Fruit fly (Drosophila melanogaster) whole organism, adult: ENCODE data around the gene Ugt36D1.
A peak's percentile ranks its signal among the peaks of the same experiment; 100 is the strongest.

ENCODE experiments used
- CG11617 ChIP-seq: fragments of 200-800 bp; sonication (Bioruptor generic); optimal IDR thresholded peaks from 2 replicates; lab custom pipeline; 2017; ENCODE audit warnings: mild to moderate bottlenecking, missing biosample characterization, missing genetic modification reagents, missing genetic modification characterization
- CG12768 ChIP-seq: fragments of 200-800 bp; sonication (Bioruptor generic); optimal IDR thresholded peaks from 2 replicates; lab custom pipeline; 2017; ENCODE audit warnings: missing biosample characterization, missing genetic modification characterization, mild to moderate bottlenecking, moderate library complexity, missing genetic modification reagents
- CG14711 ChIP-seq: fragments of 200-800 bp; sonication (Bioruptor generic); optimal IDR thresholded peaks from 2 replicates; lab custom pipeline; 2018; ENCODE audit warnings: missing biosample characterization, mild to moderate bottlenecking, missing genetic modification characterization, moderate library complexity
- CG1620 ChIP-seq: fragments of 200-800 bp; sonication (Bioruptor generic); optimal IDR thresholded peaks from 2 replicates; lab custom pipeline; 2016; ENCODE audit warnings: missing biosample characterization, missing genetic modification characterization
- CG33017 ChIP-seq: fragments of 200-800 bp; sonication (Bioruptor generic); optimal IDR thresholded peaks from 2 replicates; lab custom pipeline; 2018; ENCODE audit warnings: missing biosample characterization, mild to moderate bottlenecking, missing genetic modification characterization, moderate library complexity
- CG5204 ChIP-seq: fragments of 200-800 bp; sonication (Bioruptor generic); optimal IDR thresholded peaks from 2 replicates; lab custom pipeline; 2016; ENCODE audit warnings: missing biosample characterization, missing genetic modification characterization
- CG7045 ChIP-seq: fragments of 200-800 bp; sonication (Bioruptor generic); optimal IDR thresholded peaks from 2 replicates; lab custom pipeline; 2017; ENCODE audit warnings: missing biosample characterization, mild to moderate bottlenecking, missing genetic modification characterization
- CG7101 ChIP-seq: fragments of 200-800 bp; sonication (Bioruptor generic); optimal IDR thresholded peaks from 2 replicates; lab custom pipeline; 2018; ENCODE audit warnings: missing biosample characterization, mild to moderate bottlenecking, missing genetic modification characterization, moderate library complexity
- Clk ChIP-seq: fragments of 200-800 bp; sonication (Bioruptor generic); optimal IDR thresholded peaks from 2 replicates; lab custom pipeline; 2017; ENCODE audit warnings: missing biosample characterization, missing genetic modification characterization
- Crg-1 ChIP-seq: fragments of 200-800 bp; sonication (Bioruptor generic); optimal IDR thresholded peaks from 2 replicates; lab custom pipeline; 2016; ENCODE audit warnings: missing biosample characterization, missing genetic modification characterization
- Hr96 ChIP-seq: fragments of 200-800 bp; sonication (Bioruptor generic); optimal IDR thresholded peaks from 2 replicates; lab custom pipeline; 2016; ENCODE audit warnings: missing biosample characterization, missing genetic modification characterization
- Mnt ChIP-seq: fragments of 200-800 bp; sonication (Bioruptor generic); optimal IDR thresholded peaks from 2 replicates; lab custom pipeline; 2016; ENCODE audit warnings: missing biosample characterization, mild to moderate bottlenecking, missing genetic modification characterization
- bab1 ChIP-seq: fragments of 200-800 bp; sonication (Bioruptor generic); optimal IDR thresholded peaks from 3 replicates; lab custom pipeline; 2019; ENCODE audit warnings: missing biosample characterization, mild to moderate bottlenecking, missing genetic modification characterization, moderate library complexity
- cic ChIP-seq: fragments of 200-800 bp; sonication (Bioruptor generic); optimal IDR thresholded peaks from 2 replicates; lab custom pipeline; 2017; ENCODE audit warnings: missing biosample characterization, mild to moderate bottlenecking, missing genetic modification characterization, moderate library complexity
- cnc ChIP-seq, 2 experiments: fragments of >200 bp; optimal IDR thresholded peaks; 2 replicates each; lab custom pipeline; 2017
- kay ChIP-seq: fragments of 200-800 bp; sonication (Bioruptor generic); peaks from one replicate; lab custom pipeline; 2016; ENCODE audit warnings: missing biosample characterization, missing genetic modification characterization, borderline replicate concordance
- ovo ChIP-seq: fragments of 200-800 bp; sonication (Bioruptor generic); optimal IDR thresholded peaks from 2 replicates; lab custom pipeline; 2016; ENCODE audit warnings: missing biosample characterization, missing genetic modification characterization
- pad ChIP-seq: fragments of 200-800 bp; sonication (Bioruptor generic); optimal IDR thresholded peaks from 3 replicates; lab custom pipeline; 2017; ENCODE audit warnings: missing biosample characterization, missing genetic modification characterization, mild to moderate bottlenecking, moderate library complexity, missing genetic modification reagents
- tj ChIP-seq: fragments of 200-800 bp; sonication (Bioruptor generic); optimal IDR thresholded peaks from 3 replicates; lab custom pipeline; 2017; ENCODE audit warnings: missing biosample characterization, mild to moderate bottlenecking, missing genetic modification characterization, moderate library complexity
- toe ChIP-seq: fragments of 200-800 bp; sonication (Bioruptor generic); optimal IDR thresholded peaks from 2 replicates; lab custom pipeline; 2016; ENCODE audit warnings: missing biosample characterization, missing genetic modification characterization

Gene Ugt36D1

DNA sequence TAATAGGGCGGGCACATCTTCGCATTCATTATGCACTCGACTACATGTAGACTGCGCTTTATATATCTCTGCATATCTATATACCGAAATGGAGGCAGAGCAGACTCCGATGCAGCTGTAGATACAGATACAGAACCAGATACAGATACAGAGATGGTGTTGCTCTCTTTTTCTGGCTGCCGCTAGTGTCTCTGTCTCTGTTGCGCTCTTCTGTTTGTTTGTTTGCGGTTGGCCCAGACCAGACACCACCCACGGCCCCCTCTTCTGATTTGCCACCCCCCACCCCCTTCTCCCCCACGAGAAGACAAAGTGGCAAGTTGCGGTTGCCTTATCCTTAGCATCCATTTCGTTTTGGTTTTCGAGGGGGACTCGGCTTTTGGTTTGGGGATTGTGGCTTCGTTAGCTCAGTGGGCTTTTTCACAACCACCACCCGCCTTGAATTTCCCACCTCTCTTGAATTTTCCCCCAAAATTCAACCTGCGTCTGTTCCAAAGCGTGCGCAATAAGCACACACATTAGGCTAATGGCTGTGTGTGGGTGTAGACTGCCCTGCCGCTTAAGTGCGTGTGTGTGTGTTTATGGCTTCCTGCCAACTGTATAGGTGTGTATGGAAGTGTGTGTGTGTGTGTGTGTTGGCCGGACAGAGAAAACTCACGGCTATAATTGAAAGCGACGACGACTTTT lies 39.8 kb upstream of the Ugt36D1 start:
- TF ChIP-seq CG5204 (GFP tag; lab: Kevin White, UChicago), result no peak

DNA sequence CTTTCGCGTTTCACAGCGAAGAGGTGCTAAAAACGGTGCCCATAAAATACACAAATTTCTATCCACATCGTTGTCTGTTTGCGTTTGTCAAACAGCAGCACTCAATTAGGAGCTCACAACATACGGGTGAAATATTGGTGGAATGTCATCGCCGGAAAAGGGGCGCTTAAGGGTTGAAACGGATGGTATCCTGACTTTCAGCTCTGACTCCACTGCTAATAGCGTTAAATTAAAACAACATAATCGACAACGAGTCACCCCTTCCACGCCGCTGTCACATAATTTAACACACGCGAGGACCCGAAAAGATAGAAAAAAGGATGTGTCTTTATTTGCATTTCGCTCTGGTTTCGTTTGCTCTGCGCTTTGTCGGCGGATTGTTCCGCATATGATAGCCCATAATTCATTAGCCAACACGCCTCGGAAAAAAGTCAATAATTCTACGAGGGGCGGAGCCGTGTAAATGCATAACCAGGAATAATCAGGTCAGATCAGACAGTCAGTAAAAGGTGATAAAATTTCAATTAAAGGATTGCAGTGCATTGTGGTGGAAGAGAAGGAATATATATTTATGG lies 38.2 kb upstream of the Ugt36D1 start:
- no peak for TF ChIP-seq CG5204 (GFP tag; lab: Kevin White, UChicago)
- no peak for TF ChIP-seq cic (GFP tag; lab: Kevin White, UChicago)
- no peak for TF ChIP-seq Mnt (GFP tag; lab: Kevin White, UChicago)
- no peak for TF ChIP-seq ovo
- TF ChIP-seq CG33017 (tag; lab: Kevin White, UChicago), result no peak
- no peak for TF ChIP-seq Hr96 (GFP tag; lab: Kevin White, UChicago)
- TF ChIP-seq CG7045 (GFP tag; lab: Kevin White, UChicago), result no peak
- no peak for TF ChIP-seq pad
- TF ChIP-seq toe (GFP tag; lab: Kevin White, UChicago), result no peak
- no peak for TF ChIP-seq CG11617 (GFP tag; lab: Kevin White, UChicago)
- no peak for TF ChIP-seq tj (GFP tag; lab: Kevin White, UChicago)
- TF ChIP-seq CG7101 (tag; lab: Kevin White, UChicago), result no peak
- TF ChIP-seq Crg-1 (GFP tag; lab: Kevin White, UChicago), result no peak
- no peak for TF ChIP-seq CG14711 (tag; lab: Kevin White, UChicago)
- no peak for TF ChIP-seq Clk (GFP tag; lab: Kevin White, UChicago)
- TF ChIP-seq kay, result no peak
- no peak for TF ChIP-seq cnc (optimal IDR thresholded peaks at IDR 0.05; lab: Kevin White, UChicago)
- TF ChIP-seq bab1, result no peak
- no peak for TF ChIP-seq CG1620 (GFP tag; lab: Kevin White, UChicago)
- TF ChIP-seq CG12768, result no peak

- TF ChIP-seq CG33017 (tag; lab: Kevin White, UChicago) (no peak), cic (GFP tag; lab: Kevin White, UChicago) (peak; percentile 22)
These were observed 35.8 kb upstream of the Ugt36D1 start for dm6 chr2L:18787415-18787989.

dm6 chr2L:18788953-18789352 lies 34.4 kb upstream of the Ugt36D1 start:
- TF ChIP-seq CG14711 (tag; lab: Kevin White, UChicago), result no peak
- TF ChIP-seq Mnt (GFP tag; lab: Kevin White, UChicago), result no peak
- no peak for TF ChIP-seq Crg-1 (GFP tag; lab: Kevin White, UChicago)
- no peak for TF ChIP-seq CG7101 (tag; lab: Kevin White, UChicago)
- TF ChIP-seq CG7045 (GFP tag; lab: Kevin White, UChicago), result no peak
- no peak for TF ChIP-seq CG11617 (GFP tag; lab: Kevin White, UChicago)

DNA sequence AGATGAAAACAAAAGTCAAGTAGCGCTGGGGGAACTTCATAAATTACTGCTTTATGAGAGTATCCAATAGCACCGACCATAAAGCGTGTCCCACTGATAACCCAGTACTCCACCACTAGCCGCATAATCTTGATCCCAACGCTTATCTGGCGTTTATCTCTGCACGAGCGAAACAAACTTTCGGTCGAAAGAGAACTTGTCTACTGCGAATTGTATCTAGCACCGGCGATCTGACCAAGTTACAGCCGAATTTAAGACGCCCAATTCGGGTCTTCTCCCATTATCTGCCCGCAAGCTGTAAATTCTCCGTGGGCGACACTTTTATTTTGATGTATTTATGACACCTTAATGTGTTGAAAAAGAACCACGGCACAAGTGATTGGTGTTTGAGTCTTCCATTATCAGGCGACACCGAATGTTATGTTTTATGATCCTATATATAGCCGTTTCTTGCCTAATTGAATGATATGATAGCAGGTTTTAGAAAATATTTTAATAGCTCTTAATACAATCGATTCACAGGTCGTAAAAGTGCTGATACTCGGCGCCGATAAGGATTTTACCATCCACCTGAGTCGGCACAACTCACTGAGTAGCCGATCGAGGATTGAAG lies 33.5 kb upstream of the Ugt36D1 start:
- TF ChIP-seq tj (GFP tag; lab: Kevin White, UChicago), result no peak
- TF ChIP-seq CG7045 (GFP tag; lab: Kevin White, UChicago), result no peak
- TF ChIP-seq ovo, result no peak
- no peak for TF ChIP-seq CG5204 (GFP tag; lab: Kevin White, UChicago)
- TF ChIP-seq cnc (optimal IDR thresholded peaks at IDR 0.05; lab: Kevin White, UChicago), result no peak
- no peak for TF ChIP-seq Hr96 (GFP tag; lab: Kevin White, UChicago)
- no peak for TF ChIP-seq CG7101 (tag; lab: Kevin White, UChicago)
- no peak for TF ChIP-seq Crg-1 (GFP tag; lab: Kevin White, UChicago)
- TF ChIP-seq pad, result no peak
- no peak for TF ChIP-seq Mnt (GFP tag; lab: Kevin White, UChicago)
- TF ChIP-seq CG11617 (GFP tag; lab: Kevin White, UChicago), result no peak

dm6 chr2L:18792806-18793205 lies 30.5 kb upstream of the Ugt36D1 start, which contains the start of gene ham:
ham (minus strand) TSS chr2L:18792906.
- TF ChIP-seq cic (GFP tag; lab: Kevin White, UChicago) (no peak), pad (no peak), CG14711 (tag; lab: Kevin White, UChicago) (no peak), CG33017 (tag; lab: Kevin White, UChicago) (no peak), CG7045 (GFP tag; lab: Kevin White, UChicago) (no peak), CG12768 (no peak), Hr96 (GFP tag; lab: Kevin White, UChicago) (no peak), bab1 (no peak), CG1620 (GFP tag; lab: Kevin White, UChicago) (no peak), Mnt (GFP tag; lab: Kevin White, UChicago) (no peak), cnc (optimal IDR thresholded peaks at IDR 0.05; lab: Kevin White, UChicago) (no peak), ovo (no peak), toe (GFP tag; lab: Kevin White, UChicago) (no peak), CG5204 (GFP tag; lab: Kevin White, UChicago) (no peak), CG11617 (GFP tag; lab: Kevin White, UChicago) (no peak)
